Worm (Caenorhabditis elegans) whole organism, young adult: Measurements from ENCODE around the gene T06E4.5.
A peak's percentile ranks its signal among the peaks of the same experiment; 100 is the strongest.

ENCODE experiments used
- F52B5.7 ChIP-seq: sonication (generic microtip); optimal IDR thresholded peaks from 2 replicates; lab custom pipeline; 2016; ENCODE audit warnings: mild to moderate bottlenecking, missing genetic modification characterization, missing compliant biosample characterization
- K11D2.4 ChIP-seq: fragments of 200-800 bp; sonication (Bioruptor generic); IDR thresholded peaks from 2 replicates; pipeline ENCODE4 v1.3.6; 2022; ENCODE audit warnings: missing genetic modification reagents, missing genetic modification characterization, missing compliant biosample characterization
- ets-4 ChIP-seq: fragments of 200-800 bp; sonication (Bioruptor generic); optimal IDR thresholded peaks from 2 replicates; lab custom pipeline; 2018; ENCODE audit warnings: mild to moderate bottlenecking, missing genetic modification characterization, missing compliant biosample characterization
- mel-28 ChIP-seq: sonication (generic microtip); optimal IDR thresholded peaks from 2 replicates; lab custom pipeline; 2016; ENCODE audit warnings: borderline replicate concordance, mild to moderate bottlenecking, missing genetic modification characterization, missing compliant biosample characterization
- unc-130 ChIP-seq: sonication (generic microtip); optimal IDR thresholded peaks from 2 replicates; lab custom pipeline; 2016; ENCODE audit warnings: missing genetic modification reagents, missing genetic modification characterization, missing compliant biosample characterization
- zfh-2 ChIP-seq: fragments of 200-800 bp; sonication (Bioruptor generic); conservative IDR thresholded peaks from 2 replicates; pipeline ENCODE4 v1.3.6; 2022; ENCODE audit warnings: missing genetic modification reagents, missing genetic modification characterization, missing compliant biosample characterization

DNA sequence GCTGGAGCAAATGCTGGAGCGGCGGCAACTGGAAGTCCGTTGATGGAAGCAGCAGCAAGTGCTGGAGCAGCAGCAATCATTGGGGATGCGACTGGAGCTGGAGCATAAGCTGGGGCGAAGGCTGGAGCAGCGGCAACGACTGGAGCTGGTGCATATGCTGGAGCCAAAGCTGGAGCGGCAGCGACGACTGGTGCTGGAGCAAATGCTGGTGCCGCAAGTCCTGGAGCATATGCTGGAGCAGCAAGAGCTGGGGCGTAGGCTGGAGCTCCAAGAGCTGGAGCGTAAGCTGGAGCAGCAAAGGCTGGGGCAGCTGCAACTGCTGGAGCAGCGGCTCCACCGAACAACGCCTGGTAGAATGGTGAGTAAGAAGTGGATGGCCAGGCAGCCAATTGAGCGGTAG, 12.6 kb upstream of the T06E4.5 start:
- TF ChIP-seq mel-28 (tag; lab: Kevin White, UChicago): no peak
- TF ChIP-seq ets-4 (GFP tag; lab: Kevin White, UChicago): no peak
- no peak for TF ChIP-seq K11D2.4 (GFP tag; lab: Robert Waterston, UW)
- TF ChIP-seq zfh-2 (GFP tag; lab: Robert Waterston, UW): peak; percentile 96
- TF ChIP-seq F52B5.7 (tag; lab: Kevin White, UChicago): peak; percentile 18
- TF ChIP-seq unc-130 (GFP tag; lab: Kevin White, UChicago): no peak
